Fruit fly (Drosophila melanogaster) whole organism, embryonic: ENCODE measurements around the gene tws.

Source experiments
- Adf1 ChIP-seq: fragments of 200-800 bp; sonication (Bioruptor generic); IDR thresholded peaks from 2 replicates; pipeline ENCODE4 v1.3.6; 2022; ENCODE audit warnings: missing biosample characterization, missing genetic modification characterization
- Atf6 ChIP-seq: fragments of 200-800 bp; sonication (Bioruptor generic); IDR thresholded peaks from 2 replicates; pipeline ENCODE4 v1.3.6; 2022; ENCODE audit warnings: missing biosample characterization, missing genetic modification characterization
- B-H1 ChIP-seq: fragments of 200-800 bp; sonication (Bioruptor generic); IDR thresholded peaks from 3 replicates; pipeline ENCODE4 v1.3.6; 2022; ENCODE audit warnings: missing biosample characterization, missing genetic modification characterization
- CG10462 ChIP-seq: fragments of 200-800 bp; sonication (Bioruptor generic); optimal IDR thresholded peaks from 2 replicates; lab custom pipeline; 2016; ENCODE audit warnings: missing biosample characterization, missing genetic modification characterization
- CG11093 ChIP-seq: fragments of 200-800 bp; sonication (Bioruptor generic); IDR thresholded peaks from 3 replicates; pipeline ENCODE4 v1.3.6; 2022; ENCODE audit warnings: missing biosample characterization, missing genetic modification characterization
- CG12236 ChIP-seq: fragments of 200-800 bp; sonication (Bioruptor generic); optimal IDR thresholded peaks from 2 replicates; lab custom pipeline; 2016; ENCODE audit warnings: missing biosample characterization, missing genetic modification characterization
- CG12659 ChIP-seq: fragments of 200-800 bp; sonication (Bioruptor generic); optimal IDR thresholded peaks from 3 replicates; lab custom pipeline; 2017; ENCODE audit warnings: mild to moderate bottlenecking, missing biosample characterization, missing genetic modification reagents, missing genetic modification characterization
- CG16815 ChIP-seq: fragments of 200-800 bp; sonication (Bioruptor generic); optimal IDR thresholded peaks from 3 replicates; lab custom pipeline; 2017; ENCODE audit warnings: missing biosample characterization, mild to moderate bottlenecking, missing genetic modification characterization
- CG16863 ChIP-seq: fragments of 200-800 bp; sonication (Bioruptor generic); optimal IDR thresholded peaks from 3 replicates; lab custom pipeline; 2016; ENCODE audit warnings: missing biosample characterization, missing genetic modification characterization
- CG17328 ChIP-seq: fragments of 200-800 bp; sonication (Bioruptor generic); IDR thresholded peaks from 2 replicates; pipeline ENCODE4 v1.3.6; 2022; ENCODE audit warnings: missing biosample characterization, missing genetic modification characterization
- CG2116 ChIP-seq: fragments of 200-800 bp; sonication (Bioruptor generic); optimal IDR thresholded peaks from 3 replicates; lab custom pipeline; 2018; ENCODE audit warnings: missing biosample characterization, mild to moderate bottlenecking, missing genetic modification characterization
- CG2875 ChIP-seq: fragments of 200-800 bp; sonication (Bioruptor generic); optimal IDR thresholded peaks from 2 replicates; lab custom pipeline; 2017; ENCODE audit warnings: missing biosample characterization, mild to moderate bottlenecking, missing genetic modification characterization, missing genetic modification reagents
- CG32532 ChIP-seq: fragments of 200-800 bp; sonication (Bioruptor generic); IDR thresholded peaks from 2 replicates; pipeline ENCODE4 v1.3.6; 2022; ENCODE audit warnings: missing biosample characterization, missing genetic modification characterization
- CG4424 ChIP-seq: fragments of 200-800 bp; sonication (Bioruptor generic); optimal IDR thresholded peaks from 3 replicates; lab custom pipeline; 2016; ENCODE audit warnings: missing biosample characterization, missing genetic modification characterization
- CG6813 ChIP-seq: fragments of 200-800 bp; sonication (Bioruptor generic); optimal IDR thresholded peaks from 2 replicates; lab custom pipeline; 2017; ENCODE audit warnings: missing biosample characterization, missing genetic modification characterization, mild to moderate bottlenecking, moderate library complexity, missing genetic modification reagents
- CG8281 ChIP-seq: fragments of 200-800 bp; sonication (Bioruptor generic); optimal IDR thresholded peaks from 2 replicates; lab custom pipeline; 2018; ENCODE audit warnings: missing biosample characterization, mild to moderate bottlenecking, missing genetic modification characterization, moderate library complexity
- Doc3 ChIP-seq: fragments of 200-800 bp; sonication (Bioruptor generic); IDR thresholded peaks from 3 replicates; pipeline ENCODE4 v1.3.6; 2022; ENCODE audit warnings: missing biosample characterization, missing genetic modification characterization; ENCODE audit not compliant: partially characterized antibody
- E2f1 ChIP-seq: fragments of 200-800 bp; sonication (Bioruptor generic); IDR thresholded peaks from 2 replicates; pipeline ENCODE4 v1.3.6; 2022; ENCODE audit warnings: missing biosample characterization, missing genetic modification characterization
- Fer2 ChIP-seq: fragments of 200-800 bp; sonication (Bioruptor generic); optimal IDR thresholded peaks from 2 replicates; lab custom pipeline; 2018; ENCODE audit warnings: missing biosample characterization, mild to moderate bottlenecking, missing genetic modification characterization, moderate library complexity
- Fer3 ChIP-seq: fragments of 200-800 bp; sonication (Bioruptor generic); optimal IDR thresholded peaks from 2 replicates; lab custom pipeline; 2018; ENCODE audit warnings: missing biosample characterization, mild to moderate bottlenecking, missing genetic modification characterization, moderate library complexity
- Gsc ChIP-seq: fragments of 200-800 bp; sonication (Bioruptor generic); IDR thresholded peaks from 2 replicates; pipeline ENCODE4 v1.3.6; 2022; ENCODE audit warnings: missing biosample characterization, missing genetic modification characterization
- HHEX ChIP-seq: fragments of 200-800 bp; sonication (Bioruptor generic); optimal IDR thresholded peaks from 3 replicates; lab custom pipeline; 2017; ENCODE audit warnings: missing biosample characterization, mild to moderate bottlenecking, missing genetic modification characterization, missing genetic modification reagents
- HLH4C ChIP-seq: fragments of 200-800 bp; sonication (Bioruptor generic); IDR thresholded peaks from 3 replicates; pipeline ENCODE4 v1.3.6; 2022; ENCODE audit warnings: missing biosample characterization, missing genetic modification characterization; ENCODE audit not compliant: partially characterized antibody
- Hmx ChIP-seq: fragments of 200-800 bp; sonication (Bioruptor generic); optimal IDR thresholded peaks from 2 replicates; lab custom pipeline; 2016; ENCODE audit warnings: missing biosample characterization, missing genetic modification characterization
- Hr39 ChIP-seq: fragments of >200 bp; optimal IDR thresholded peaks from 2 replicates; lab custom pipeline; 2017
- MTF-1 ChIP-seq: fragments of 200-800 bp; sonication (Bioruptor generic); optimal IDR thresholded peaks from 2 replicates; lab custom pipeline; 2018; ENCODE audit warnings: missing biosample characterization, mild to moderate bottlenecking, missing genetic modification characterization, borderline replicate concordance
- NFAT ChIP-seq: fragments of 200-800 bp; sonication (Bioruptor generic); IDR thresholded peaks from 2 replicates; pipeline ENCODE4 v1.3.6; 2022; ENCODE audit warnings: missing biosample characterization, missing genetic modification characterization
- Six4 ChIP-seq: fragments of 200-800 bp; sonication (Bioruptor generic); optimal IDR thresholded peaks from 2 replicates; lab custom pipeline; 2016; ENCODE audit warnings: missing biosample characterization, missing genetic modification characterization
- Spps ChIP-seq: fragments of 200-800 bp; sonication (Bioruptor generic); optimal IDR thresholded peaks from 2 replicates; lab custom pipeline; 2018; ENCODE audit warnings: missing biosample characterization, mild to moderate bottlenecking, missing genetic modification characterization
- Trl ChIP-seq, 3 experiments: fragments of >200 bp in 2 of 3; fragments of 200-800 bp in 1 of 3; sonication (Bioruptor generic) in 1 of 3; optimal IDR thresholded peaks; 2 replicates in 1 of 3; 3 replicates in 2 of 3; lab custom pipeline; 2016 to 2017; ENCODE audit warnings: missing biosample characterization in 1 of 3, missing genetic modification characterization in 1 of 3
- Vsx1 ChIP-seq: fragments of 200-800 bp; sonication (Bioruptor generic); optimal IDR thresholded peaks from 2 replicates; lab custom pipeline; 2017; ENCODE audit warnings: missing biosample characterization, mild to moderate bottlenecking, missing genetic modification characterization, missing genetic modification reagents
- ap ChIP-seq: fragments of 200-800 bp; sonication (Bioruptor generic); IDR thresholded peaks from 2 replicates; pipeline ENCODE4 v1.3.6; 2022; ENCODE audit warnings: missing biosample characterization, missing genetic modification characterization
- cas ChIP-seq: fragments of 200-800 bp; sonication (Bioruptor generic); IDR thresholded peaks from 2 replicates; pipeline ENCODE4 v1.3.6; 2022; ENCODE audit warnings: missing biosample characterization, missing genetic modification characterization
- danr ChIP-seq: fragments of 200-800 bp; sonication (Bioruptor generic); IDR thresholded peaks from 2 replicates; pipeline ENCODE4 v1.3.6; 2022; ENCODE audit warnings: missing biosample characterization, missing genetic modification characterization
- gsb ChIP-seq: fragments of 200-800 bp; sonication (Bioruptor generic); IDR thresholded peaks from 2 replicates; pipeline ENCODE4 v1.3.6; 2022; ENCODE audit warnings: missing biosample characterization, missing genetic modification characterization
- ind ChIP-seq: fragments of 200-800 bp; sonication (Bioruptor generic); optimal IDR thresholded peaks from 3 replicates; lab custom pipeline; 2016; ENCODE audit warnings: missing biosample characterization, missing genetic modification characterization
- kah ChIP-seq: fragments of 200-800 bp; sonication (Bioruptor generic); optimal IDR thresholded peaks from 2 replicates; lab custom pipeline; 2018; ENCODE audit warnings: missing biosample characterization, mild to moderate bottlenecking, missing genetic modification characterization
- kay ChIP-seq: fragments of 200-800 bp; sonication (Bioruptor generic); optimal IDR thresholded peaks from 2 replicates; lab custom pipeline; 2016; ENCODE audit warnings: missing biosample characterization, missing genetic modification characterization
- ken ChIP-seq: fragments of 200-800 bp; sonication (Bioruptor generic); IDR thresholded peaks from 3 replicates; pipeline ENCODE4 v1.3.6; 2022; ENCODE audit warnings: missing biosample characterization, missing genetic modification characterization
- mirr ChIP-seq: fragments of 200-800 bp; sonication (Bioruptor generic); optimal IDR thresholded peaks from 3 replicates; lab custom pipeline; 2018; ENCODE audit warnings: missing biosample characterization, mild to moderate bottlenecking, missing genetic modification characterization
- pita ChIP-seq: fragments of 200-800 bp; sonication (Bioruptor generic); optimal IDR thresholded peaks from 2 replicates; lab custom pipeline; 2017; ENCODE audit warnings: missing biosample characterization, mild to moderate bottlenecking, missing genetic modification characterization
- rib ChIP-seq: fragments of 200-800 bp; sonication (Bioruptor generic); IDR thresholded peaks from 2 replicates; pipeline ENCODE4 v1.3.6; 2022; ENCODE audit warnings: missing biosample characterization, missing genetic modification characterization
- run ChIP-seq: fragments of 200-800 bp; sonication (Bioruptor generic); optimal IDR thresholded peaks from 3 replicates; lab custom pipeline; 2018; ENCODE audit warnings: missing biosample characterization, mild to moderate bottlenecking, missing genetic modification characterization
- sd ChIP-seq: fragments of 200-800 bp; sonication (Bioruptor generic); optimal IDR thresholded peaks from 3 replicates; lab custom pipeline; 2018; ENCODE audit warnings: missing biosample characterization, mild to moderate bottlenecking, missing genetic modification characterization, moderate library complexity
- sens ChIP-seq: fragments of 200-800 bp; sonication (Bioruptor generic); peaks from one replicate; lab custom pipeline; 2016; ENCODE audit warnings: missing biosample characterization, missing genetic modification characterization
- sna ChIP-seq: fragments of 200-800 bp; sonication (Bioruptor generic); IDR thresholded peaks from 2 replicates; pipeline ENCODE4 v1.3.6; 2022; ENCODE audit warnings: missing biosample characterization, missing genetic modification characterization; ENCODE audit not compliant: partially characterized antibody
- sqz ChIP-seq: fragments of 200-800 bp; sonication (Bioruptor generic); optimal IDR thresholded peaks from 3 replicates; lab custom pipeline; 2018; ENCODE audit warnings: missing biosample characterization, mild to moderate bottlenecking, missing genetic modification characterization
- ssp ChIP-seq: fragments of 200-800 bp; sonication (Bioruptor generic); IDR thresholded peaks from 2 replicates; pipeline ENCODE4 v1.3.6; 2022; ENCODE audit warnings: missing biosample characterization, missing genetic modification characterization
- tin ChIP-seq: fragments of 200-800 bp; sonication (Bioruptor generic); optimal IDR thresholded peaks from 3 replicates; lab custom pipeline; 2016; ENCODE audit warnings: missing biosample characterization, missing genetic modification characterization
- trem ChIP-seq: fragments of 200-800 bp; optimal IDR thresholded peaks from 3 replicates; lab custom pipeline; 2019; ENCODE audit warnings: missing biosample characterization, mild to moderate bottlenecking, missing genetic modification characterization, moderate library complexity
- unpg ChIP-seq: fragments of 200-800 bp; sonication (Bioruptor generic); optimal IDR thresholded peaks from 3 replicates; lab custom pipeline; 2018; ENCODE audit warnings: missing biosample characterization, mild to moderate bottlenecking, missing genetic modification characterization, moderate library complexity
- usp ChIP-seq: fragments of >200 bp; optimal IDR thresholded peaks from 2 replicates; lab custom pipeline; 2017; ENCODE audit warnings: missing biosample characterization, missing genetic modification characterization

tws gene

DNA sequence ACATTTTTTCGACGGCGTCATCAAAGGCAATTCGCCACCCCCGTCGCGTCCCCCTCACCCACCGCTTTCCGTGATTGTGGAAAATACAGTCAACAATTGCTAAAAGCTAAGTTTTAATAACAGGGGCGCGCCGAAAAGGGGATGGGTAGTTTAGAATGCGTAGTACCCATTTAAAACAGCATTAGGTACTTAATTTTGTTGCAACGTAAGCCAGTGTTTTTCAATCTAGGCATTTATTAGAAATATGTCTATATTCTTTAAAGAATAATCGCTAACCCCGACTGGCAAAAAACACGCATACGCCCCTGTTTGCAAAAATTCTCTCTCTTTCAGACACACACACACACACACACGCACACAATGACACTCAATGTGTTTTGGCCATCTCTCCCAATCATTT, 54.7 kb downstream of the tws start (continued):
- no peak for TF ChIP-seq CG12236
- no peak for TF ChIP-seq Vsx1 (GFP tag; lab: Kevin White, UChicago)
- no peak for TF ChIP-seq cas (GFP tag; lab: Robert Waterston, UW)
- no peak for TF ChIP-seq HLH4C (GFP tag; lab: Robert Waterston, UW)
- no peak for TF ChIP-seq Trl (optimal IDR thresholded peaks at IDR 0.05; lab: Kevin White, UChicago)
- TF ChIP-seq Trl (GFP tag; optimal IDR thresholded peaks at IDR 0.05; lab: Kevin White, UChicago) = no peak
- TF ChIP-seq kah (GFP tag; lab: Kevin White, UChicago) = no peak
- no peak for TF ChIP-seq Spps (tag; lab: Kevin White, UChicago)
- peak; percentile 7 for TF ChIP-seq sd (tag; lab: Kevin White, UChicago)
- no peak for TF ChIP-seq trem
- no peak for TF ChIP-seq sna (GFP tag; lab: Robert Waterston, UW)
- TF ChIP-seq rib = peak; percentile 59
- no peak for TF ChIP-seq CG8281 (tag; lab: Kevin White, UChicago)
- peak; percentile 77 for TF ChIP-seq NFAT (GFP tag; lab: Robert Waterston, UW)
- no peak for TF ChIP-seq Hmx
- TF ChIP-seq kay (GFP tag; lab: Kevin White, UChicago) = no peak
- TF ChIP-seq ssp (GFP tag; lab: Robert Waterston, UW) = no peak
- TF ChIP-seq MTF-1 = no peak
- no peak for TF ChIP-seq Hr39 (lab: Kevin White, UChicago)
- no peak for TF ChIP-seq Six4
- TF ChIP-seq gsb (GFP tag; lab: Robert Waterston, UW) = peak; percentile 52; the same call in 1 of the 2 replicates
- no peak for TF ChIP-seq Fer2 (tag; lab: Kevin White, UChicago)
- peak; percentile 40 for TF ChIP-seq CG12659 (GFP tag; lab: Kevin White, UChicago)
- no peak for TF ChIP-seq CG16863 (GFP tag; lab: Kevin White, UChicago)
- TF ChIP-seq CG6813 (GFP tag; lab: Kevin White, UChicago) = peak; percentile 21
- TF ChIP-seq ap (GFP tag; lab: Robert Waterston, UW) = no peak
- no peak for TF ChIP-seq CG2875 (GFP tag; lab: Kevin White, UChicago)
- no peak for TF ChIP-seq B-H1 (GFP tag; lab: Robert Waterston, UW)
- TF ChIP-seq unpg (GFP tag; lab: Kevin White, UChicago) = peak; percentile 24
- TF ChIP-seq pita = no peak
- TF ChIP-seq CG16815 (GFP tag; lab: Kevin White, UChicago) = peak; percentile 69
- TF ChIP-seq Atf6 (GFP tag; lab: Robert Waterston, UW) = peak; percentile 70
- TF ChIP-seq danr = peak; percentile 33; the same call in 1 of the 2 replicates
- peak; percentile 41; the same call in 1 of the 2 replicates for TF ChIP-seq E2f1 (GFP tag; lab: Robert Waterston, UW)
- no peak for TF ChIP-seq Adf1 (GFP tag; lab: Robert Waterston, UW)
- TF ChIP-seq CG10462 (GFP tag; lab: Kevin White, UChicago) = no peak
- TF ChIP-seq CG4424 (GFP tag; lab: Kevin White, UChicago) = no peak
- TF ChIP-seq ken (GFP tag; lab: Robert Waterston, UW) = 0 out of 3 replicates have a peak, but pooled peaks have one; percentile 53
- TF ChIP-seq Fer3 (tag; lab: Kevin White, UChicago) = peak; percentile 68
- TF ChIP-seq sqz = no peak
- peak; percentile 2 for TF ChIP-seq tin (GFP tag; lab: Kevin White, UChicago)
- no peak for TF ChIP-seq run (tag; lab: Kevin White, UChicago)
- TF ChIP-seq usp (GFP tag; lab: Kevin White, UChicago) = no peak
- TF ChIP-seq CG2116 (GFP tag; lab: Kevin White, UChicago) = no peak
- TF ChIP-seq CG32532 = peak; percentile 82
- TF ChIP-seq CG17328 (GFP tag; lab: Robert Waterston, UW) = no peak
- no peak for TF ChIP-seq Gsc (GFP tag; lab: Robert Waterston, UW)
- peak; percentile 45 for TF ChIP-seq ind (GFP tag; lab: Kevin White, UChicago)
- no peak for TF ChIP-seq CG11093 (GFP tag; lab: Robert Waterston, UW)
- TF ChIP-seq mirr (GFP tag; lab: Kevin White, UChicago) = no peak
- TF ChIP-seq sens (GFP tag; lab: Kevin White, UChicago) = peak; percentile 74
- peak; percentile 47 for TF ChIP-seq HHEX
- no peak for TF ChIP-seq Doc3 (GFP tag; lab: Robert Waterston, UW)
